Fruit fly (Drosophila melanogaster) whole organism, embryonic: ENCODE results near the gene spas.

ENCODE experiments used
- Ada2b ChIP-seq: fragments of 200-800 bp; sonication (Bioruptor generic); IDR thresholded peaks from 2 replicates; pipeline ENCODE4 v1.3.6; 2022; ENCODE audit warnings: missing biosample characterization, missing genetic modification characterization
- BEAF-32 ChIP-seq: fragments of 200-800 bp; sonication (Bioruptor generic); optimal IDR thresholded peaks from 3 replicates; lab custom pipeline; 2017; ENCODE audit warnings: missing biosample characterization, missing genetic modification characterization, mild to moderate bottlenecking, moderate library complexity, missing genetic modification reagents
- BtbVII ChIP-seq: fragments of 200-800 bp; sonication (Bioruptor generic); optimal IDR thresholded peaks from 3 replicates; lab custom pipeline; 2017; ENCODE audit warnings: missing biosample characterization, mild to moderate bottlenecking, missing genetic modification characterization
- CG11085 ChIP-seq: fragments of 200-800 bp; sonication (Bioruptor generic); IDR thresholded peaks from 2 replicates; pipeline ENCODE4 v1.3.6; 2022; ENCODE audit warnings: missing biosample characterization, missing genetic modification characterization
- CG11695 ChIP-seq: fragments of 200-800 bp; sonication (Bioruptor generic); IDR thresholded peaks from 3 replicates; pipeline ENCODE4 v1.3.6; 2022; ENCODE audit warnings: missing biosample characterization, missing genetic modification characterization
- CG12299 ChIP-seq: fragments of 200-800 bp; sonication (Bioruptor generic); optimal IDR thresholded peaks from 2 replicates; lab custom pipeline; 2018; ENCODE audit warnings: missing biosample characterization, mild to moderate bottlenecking, missing genetic modification characterization
- CG17328 ChIP-seq: fragments of 200-800 bp; sonication (Bioruptor generic); IDR thresholded peaks from 2 replicates; pipeline ENCODE4 v1.3.6; 2022; ENCODE audit warnings: missing biosample characterization, missing genetic modification characterization
- CG17802 ChIP-seq: fragments of 200-800 bp; sonication (Bioruptor generic); optimal IDR thresholded peaks from 2 replicates; lab custom pipeline; 2018; ENCODE audit warnings: missing biosample characterization, mild to moderate bottlenecking, missing genetic modification characterization, moderate library complexity
- CG18599 ChIP-seq: fragments of 200-800 bp; sonication (Bioruptor generic); optimal IDR thresholded peaks from 3 replicates; lab custom pipeline; 2017; ENCODE audit warnings: missing biosample characterization, missing genetic modification characterization, mild to moderate bottlenecking, moderate library complexity, missing genetic modification reagents
- CG3163 ChIP-seq: fragments of 200-800 bp; sonication (Bioruptor generic); optimal IDR thresholded peaks from 3 replicates; lab custom pipeline; 2016; ENCODE audit warnings: missing biosample characterization, missing genetic modification characterization
- CG4820 ChIP-seq: fragments of 200-800 bp; sonication (Bioruptor generic); optimal IDR thresholded peaks from 3 replicates; lab custom pipeline; 2016; ENCODE audit warnings: missing biosample characterization, missing genetic modification characterization
- CG7372 ChIP-seq: fragments of 200-800 bp; sonication (Bioruptor generic); IDR thresholded peaks from 2 replicates; pipeline ENCODE4 v1.3.6; 2022; ENCODE audit warnings: missing biosample characterization, missing genetic modification characterization
- D19B ChIP-seq: fragments of 200-800 bp; sonication (Bioruptor generic); optimal IDR thresholded peaks from 2 replicates; lab custom pipeline; 2017; ENCODE audit warnings: missing biosample characterization, mild to moderate bottlenecking, missing genetic modification characterization
- Dip2 ChIP-seq: fragments of 200-800 bp; sonication (Bioruptor generic); IDR thresholded peaks from 2 replicates; pipeline ENCODE4 v1.3.6; 2022; ENCODE audit warnings: missing biosample characterization, missing genetic modification characterization
- Drgx ChIP-seq: fragments of 200-800 bp; sonication (Bioruptor generic); IDR thresholded peaks from 2 replicates; pipeline ENCODE4 v1.3.6; 2022; ENCODE audit warnings: missing biosample characterization, missing genetic modification characterization
- GATAe ChIP-seq: fragments of 200-800 bp; sonication (Bioruptor generic); conservative IDR thresholded peaks from 2 replicates; pipeline ENCODE4 v1.3.6; 2022; ENCODE audit warnings: missing biosample characterization, missing genetic modification characterization
- Hmx ChIP-seq: fragments of 200-800 bp; sonication (Bioruptor generic); optimal IDR thresholded peaks from 2 replicates; lab custom pipeline; 2016; ENCODE audit warnings: missing biosample characterization, missing genetic modification characterization
- Hr51 ChIP-seq, 2 experiments: fragments of 200-800 bp; sonication (Bioruptor generic); optimal IDR thresholded peaks; 2 replicates in 1 of 2; 3 replicates in 1 of 2; lab custom pipeline; 2016 to 2018; ENCODE audit warnings: missing biosample characterization in 2 of 2, missing genetic modification characterization in 2 of 2, mild to moderate bottlenecking in 1 of 2, moderate library complexity in 1 of 2
- Med ChIP-seq: fragments of 200-800 bp; sonication (Bioruptor generic); peaks from one replicate; lab custom pipeline; 2016; ENCODE audit warnings: missing biosample characterization, missing genetic modification characterization, mild to moderate bottlenecking, inconsistent platforms, moderate library complexity
- NC2β ChIP-seq: fragments of 200-800 bp; sonication (Bioruptor generic); optimal IDR thresholded peaks from 2 replicates; lab custom pipeline; 2016; ENCODE audit warnings: missing biosample characterization, missing genetic modification characterization
- Oli ChIP-seq: fragments of 200-800 bp; sonication (Bioruptor generic); optimal IDR thresholded peaks from 2 replicates; lab custom pipeline; 2018; ENCODE audit warnings: missing biosample characterization, mild to moderate bottlenecking, missing genetic modification characterization, moderate library complexity
- PHDP ChIP-seq: fragments of 200-800 bp; sonication (Bioruptor generic); optimal IDR thresholded peaks from 3 replicates; lab custom pipeline; 2018; ENCODE audit warnings: missing biosample characterization, mild to moderate bottlenecking, missing genetic modification characterization, moderate library complexity
- Pdp1 ChIP-seq, 2 experiments: fragments of 200-800 bp; sonication (Bioruptor generic); optimal IDR thresholded peaks; 3 replicates each; lab custom pipeline; 2016; ENCODE audit warnings: missing biosample characterization in 2 of 2, missing genetic modification characterization in 2 of 2, mild to moderate bottlenecking in 1 of 2, moderate library complexity in 1 of 2
- Sox102F ChIP-seq: fragments of 200-800 bp; sonication (Bioruptor generic); optimal IDR thresholded peaks from 2 replicates; lab custom pipeline; 2018; ENCODE audit warnings: missing biosample characterization, mild to moderate bottlenecking, missing genetic modification characterization, moderate library complexity
- TFAM ChIP-seq: fragments of 200-800 bp; sonication (Bioruptor generic); optimal IDR thresholded peaks from 2 replicates; lab custom pipeline; 2017; ENCODE audit warnings: missing biosample characterization, missing genetic modification characterization, inconsistent platforms
- chm ChIP-seq: fragments of 200-800 bp; sonication (Bioruptor generic); IDR thresholded peaks from 2 replicates; pipeline ENCODE4 v1.3.6; 2022; ENCODE audit warnings: missing biosample characterization, missing genetic modification characterization
- ci ChIP-seq: fragments of 200-800 bp; sonication (Bioruptor generic); IDR thresholded peaks from 3 replicates; pipeline ENCODE4 v1.3.6; 2022; ENCODE audit warnings: missing biosample characterization, missing genetic modification characterization
- dm ChIP-seq: fragments of 200-800 bp; sonication (Bioruptor generic); optimal IDR thresholded peaks from 3 replicates; lab custom pipeline; 2016; ENCODE audit warnings: missing biosample characterization, missing genetic modification characterization
- dmrt11E ChIP-seq: fragments of 200-800 bp; sonication (Bioruptor generic); optimal IDR thresholded peaks from 3 replicates; lab custom pipeline; 2018; ENCODE audit warnings: missing biosample characterization, mild to moderate bottlenecking, missing genetic modification characterization, moderate library complexity
- eyg ChIP-seq: fragments of 200-800 bp; sonication (Bioruptor generic); optimal IDR thresholded peaks from 3 replicates; lab custom pipeline; 2016; ENCODE audit warnings: missing biosample characterization, missing genetic modification characterization
- inv ChIP-seq: fragments of 200-800 bp; sonication (Bioruptor generic); IDR thresholded peaks from 2 replicates; pipeline ENCODE4 v1.3.6; 2022; ENCODE audit warnings: missing biosample characterization, missing genetic modification characterization; ENCODE audit not compliant: partially characterized antibody
- mirr ChIP-seq: fragments of 200-800 bp; sonication (Bioruptor generic); optimal IDR thresholded peaks from 3 replicates; lab custom pipeline; 2018; ENCODE audit warnings: missing biosample characterization, mild to moderate bottlenecking, missing genetic modification characterization
- otp ChIP-seq: fragments of 200-800 bp; sonication (Bioruptor generic); IDR thresholded peaks from 3 replicates; pipeline ENCODE4, ENCODE4 v1.3.6; 2022; ENCODE audit warnings: missing biosample characterization, missing genetic modification characterization
- pan ChIP-seq, 4 experiments: fragments of >200 bp in 3 of 4; fragments of 200-800 bp in 1 of 4; sonication (Bioruptor generic) in 1 of 4; optimal IDR thresholded peaks in 3 of 4; IDR thresholded peaks in 1 of 4; 2 replicates each; pipeline versions ENCODE4 v1.3.6 to Lab custom; 2017 to 2022; ENCODE audit warnings: missing biosample characterization in 2 of 4, missing genetic modification characterization in 2 of 4, mixed read lengths in 1 of 4
- row ChIP-seq: fragments of 200-800 bp; sonication (Bioruptor generic); IDR thresholded peaks from 3 replicates; pipeline ENCODE4 v1.3.6; 2022; ENCODE audit warnings: missing biosample characterization, missing genetic modification characterization
- stc ChIP-seq: fragments of 200-800 bp; sonication (Bioruptor generic); IDR thresholded peaks from 2 replicates; pipeline ENCODE4 v1.3.6; 2022; ENCODE audit warnings: missing biosample characterization, missing genetic modification characterization
- tio ChIP-seq: fragments of 200-800 bp; sonication (Bioruptor generic); optimal IDR thresholded peaks from 2 replicates; lab custom pipeline; 2017; ENCODE audit warnings: missing biosample characterization, missing genetic modification characterization, inconsistent platforms
- trem ChIP-seq: fragments of 200-800 bp; optimal IDR thresholded peaks from 3 replicates; lab custom pipeline; 2019; ENCODE audit warnings: missing biosample characterization, mild to moderate bottlenecking, missing genetic modification characterization, moderate library complexity
- tup ChIP-seq: fragments of 200-800 bp; sonication (Bioruptor generic); optimal IDR thresholded peaks from 2 replicates; lab custom pipeline; 2016; ENCODE audit warnings: missing biosample characterization, mild to moderate bottlenecking, missing genetic modification characterization, moderate library complexity
- unc-4 ChIP-seq: fragments of 200-800 bp; sonication (Bioruptor generic); IDR thresholded peaks from 2 replicates; pipeline ENCODE4 v1.3.6; 2022; ENCODE audit warnings: missing biosample characterization, missing genetic modification characterization; ENCODE audit not compliant: partially characterized antibody
- vvl ChIP-seq: fragments of 200-800 bp; sonication (Bioruptor generic); IDR thresholded peaks from 2 replicates; pipeline ENCODE4 v1.3.6; 2022; ENCODE audit warnings: missing biosample characterization, missing genetic modification characterization
- zen ChIP-seq: fragments of 200-800 bp; sonication (Bioruptor generic); optimal IDR thresholded peaks from 3 replicates; lab custom pipeline; 2018; ENCODE audit warnings: missing biosample characterization, mild to moderate bottlenecking, missing genetic modification characterization, moderate library complexity
- zen2 ChIP-seq: fragments of 200-800 bp; sonication (Bioruptor generic); IDR thresholded peaks from 3 replicates; pipeline ENCODE4 v1.3.6; 2022; ENCODE audit warnings: missing biosample characterization, missing genetic modification characterization; ENCODE audit not compliant: partially characterized antibody
- zf30C ChIP-seq: fragments of 200-800 bp; sonication (Bioruptor generic); optimal IDR thresholded peaks from 3 replicates; lab custom pipeline; 2018; ENCODE audit warnings: missing biosample characterization, mild to moderate bottlenecking, missing genetic modification characterization

The spas gene

DNA sequence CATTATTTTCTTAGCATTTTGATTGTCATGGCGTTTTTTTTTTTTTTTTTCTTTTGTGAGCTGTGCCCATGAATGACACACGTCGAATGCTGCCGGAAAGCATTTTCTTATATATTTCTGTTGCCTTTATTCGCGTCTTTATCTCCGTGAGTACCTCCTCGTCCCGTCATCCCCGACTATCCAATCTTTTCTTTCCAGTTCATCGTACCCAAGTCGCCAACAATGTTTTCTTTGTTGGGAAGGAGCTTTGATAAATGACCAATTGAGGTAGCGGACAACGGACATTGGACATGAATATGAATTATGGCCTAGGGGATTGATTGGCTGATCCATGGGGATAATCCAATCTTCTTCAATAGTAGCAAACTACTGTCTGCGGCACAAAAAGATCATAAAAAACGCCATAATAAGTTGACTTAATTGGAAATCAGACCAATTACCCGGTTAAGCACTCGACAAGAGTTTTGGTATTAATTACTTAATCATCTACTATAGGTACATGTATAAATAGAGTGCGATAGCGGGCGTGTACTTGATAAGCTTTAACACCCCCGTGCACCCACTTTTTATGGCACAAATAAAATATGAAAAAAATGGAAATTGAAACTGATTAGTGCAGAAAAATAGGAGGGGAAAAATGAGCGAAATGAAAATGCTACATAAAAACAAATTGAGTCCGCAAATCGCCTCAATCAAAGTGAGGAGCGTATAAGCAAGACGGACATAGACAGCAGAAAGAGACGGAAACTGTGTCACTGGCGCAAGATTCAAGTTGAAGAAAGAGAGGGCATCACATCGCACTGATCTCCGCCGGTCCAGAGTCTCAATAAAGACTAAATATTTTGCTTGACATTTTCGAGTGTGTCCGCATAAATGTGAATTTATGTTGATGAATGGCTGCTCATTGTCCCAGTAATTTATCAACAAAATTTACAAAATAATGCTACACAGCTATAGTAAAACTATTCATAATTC is 21.8 kb upstream of the spas start (continued):
- TF ChIP-seq inv: no peak
- no peak for TF ChIP-seq CG11085 (GFP tag; lab: Robert Waterston, UW)
- no peak for TF ChIP-seq TFAM
- no peak for TF ChIP-seq BEAF-32
- TF ChIP-seq Hmx: no peak
- no peak for TF ChIP-seq tup
- no peak for TF ChIP-seq dmrt11E
- TF ChIP-seq mirr (GFP tag; lab: Kevin White, UChicago): peak; percentile 3
- no peak for TF ChIP-seq dm (GFP tag; lab: Kevin White, UChicago)
- TF ChIP-seq BtbVII (GFP tag; lab: Kevin White, UChicago): peak; percentile 28
- TF ChIP-seq tio (GFP tag; lab: Kevin White, UChicago): no peak
- no peak for TF ChIP-seq zen2 (GFP tag; lab: Robert Waterston, UW)
- no peak for TF ChIP-seq Ada2b (GFP tag; lab: Robert Waterston, UW)
- no peak for TF ChIP-seq Oli
- no peak for TF ChIP-seq NC2β (GFP tag; lab: Kevin White, UChicago)
- TF ChIP-seq eyg (GFP tag; lab: Kevin White, UChicago): no peak
- TF ChIP-seq ci: 0 out of 3 replicates have a peak, but pooled peaks have one; percentile 19
- TF ChIP-seq trem (tag; lab: Kevin White, UChicago): no peak
- no peak for TF ChIP-seq CG17328 (GFP tag; lab: Robert Waterston, UW)
- peak; percentile 46 for TF ChIP-seq GATAe (GFP tag; lab: Robert Waterston, UW)

DNA sequence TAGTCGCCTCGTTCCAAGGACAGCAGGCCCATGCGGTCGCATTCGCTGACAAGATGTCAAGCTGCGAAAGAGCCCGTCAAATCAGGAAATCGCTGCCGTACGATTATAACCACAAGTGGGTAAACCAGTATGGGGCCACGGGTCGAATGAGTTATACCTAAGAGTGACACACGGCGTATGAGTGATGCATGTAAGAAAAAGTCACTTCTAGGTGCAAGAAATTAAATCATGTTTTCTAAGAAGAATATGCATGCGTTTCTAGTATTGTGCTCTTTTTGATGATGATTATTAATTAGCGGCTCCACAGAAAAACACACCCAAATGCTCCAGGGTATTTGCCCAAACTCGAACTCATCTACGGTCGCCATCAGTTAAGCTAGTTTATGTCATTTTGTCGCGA is 20.4 kb upstream of the spas start:
- TF ChIP-seq CG4820 (GFP tag; lab: Kevin White, UChicago) (no peak), vvl (GFP tag; lab: Robert Waterston, UW) (0 out of 2 replicates have a peak, but pooled peaks have one; percentile 15), row (GFP tag; lab: Robert Waterston, UW) (peak; percentile 26; the same call in 1 of the 3 replicates), CG7372 (GFP tag; lab: Robert Waterston, UW) (peak; percentile 52; the same call in 1 of the 2 replicates), CG3163 (GFP tag; lab: Kevin White, UChicago) (no peak), Oli (peak; percentile 10), CG12299 (tag; lab: Kevin White, UChicago) (no peak), CG11695 (GFP tag; lab: Robert Waterston, UW) (0 out of 3 replicates have a peak, but pooled peaks have one; percentile 25), D19B (GFP tag; lab: Kevin White, UChicago) (peak; percentile 34), unc-4 (GFP tag; lab: Robert Waterston, UW) (no peak), mirr (GFP tag; lab: Kevin White, UChicago) (no peak), Dip2 (GFP tag; lab: Robert Waterston, UW) (no peak), stc (GFP tag; lab: Robert Waterston, UW) (peak; percentile 8; the same call in 1 of the 2 replicates), pan (optimal IDR thresholded peaks at IDR 0.05; lab: Kevin White, UChicago) (no peak), pan (GFP tag; optimal IDR thresholded peaks at IDR 0.05 in 1 of 2, IDR thresholded peaks at IDR 0.05 in 1 of 2) (peak in 1 of 2 experiments; percentile 37), Drgx (GFP tag; lab: Robert Waterston, UW) (0 out of 2 replicates have a peak, but pooled peaks have one; percentile 43), Hr51 (GFP tag; optimal IDR thresholded peaks at IDR 0.05; lab: Kevin White, UChicago) (peak in 1 of 2 experiments; percentile 10), Med (GFP tag; lab: Kevin White, UChicago) (peak; percentile 54), zf30C (GFP tag; lab: Kevin White, UChicago) (no peak), otp (GFP tag; lab: Robert Waterston, UW) (0 out of 3 replicates have a peak, but pooled peaks have one; percentile 36), CG17802 (tag; lab: Kevin White, UChicago) (no peak), Pdp1 (GFP tag; optimal IDR thresholded peaks at IDR 0.05; lab: Kevin White, UChicago) (no peak), chm (no peak), CG18599 (GFP tag; lab: Kevin White, UChicago) (no peak), PHDP (tag; lab: Kevin White, UChicago) (no peak), zen (no peak), Sox102F (peak; percentile 9)
- TF ChIP-seq, all 482 proteins: peak for 13
